Comparison of ENCODE assay signal across 1 fruit fly cellular context in genomic region chrX:16216830-16217517, dm6.
TF ChIP-seq lines count a peak whose summit lies in the region.

No protein-coding gene starts in this region.

TF ChIP-seq in whole organism, embryonic, 481 proteins besides CTCF, POLR2A, EP300 and RAD21 (continued from another document):
- TF ChIP-seq Bdp1 (GFP tag; optimal IDR thresholded peaks at IDR 0.05; lab: Kevin White, UChicago) = no peak
- no peak for TF ChIP-seq CG6813 (GFP tag; optimal IDR thresholded peaks at IDR 0.05; lab: Kevin White, UChicago)
- no peak for TF ChIP-seq CG10267 (tag; optimal IDR thresholded peaks at IDR 0.05; lab: Kevin White, UChicago)
- TF ChIP-seq Deaf1 (tag; optimal IDR thresholded peaks at IDR 0.05; lab: Kevin White, UChicago) = peak; percentile 86
- no peak for TF ChIP-seq CG17568 (GFP tag; optimal IDR thresholded peaks at IDR 0.05; lab: Kevin White, UChicago)
- no peak for TF ChIP-seq lilli (GFP tag; optimal IDR thresholded peaks at IDR 0.05; lab: Kevin White, UChicago)
- TF ChIP-seq Jarid2 (GFP tag; optimal IDR thresholded peaks at IDR 0.05; lab: Kevin White, UChicago) = peak; percentile 64
- TF ChIP-seq HLH54F (GFP tag; optimal IDR thresholded peaks at IDR 0.05; lab: Kevin White, UChicago) = no peak
- TF ChIP-seq CG4730 (GFP tag; IDR thresholded peaks at IDR 0.05; lab: Robert Waterston, UW) = no peak
- 0 out of 4 replicates have a peak, but pooled peaks have one; percentile 55 for TF ChIP-seq chinmo (GFP tag; IDR thresholded peaks at IDR 0.05; lab: Robert Waterston, UW; ENCODE audit: partially characterized antibody)
- peak; percentile 96 for TF ChIP-seq CG31365 (tag; optimal IDR thresholded peaks at IDR 0.05; lab: Kevin White, UChicago)
- 0 out of 3 replicates have a peak, but pooled peaks have one; percentile 4 for TF ChIP-seq CG2199 (GFP tag; IDR thresholded peaks at IDR 0.05; lab: Robert Waterston, UW)
- no peak for TF ChIP-seq slp2 (GFP tag; optimal IDR thresholded peaks at IDR 0.05; lab: Kevin White, UChicago)
- no peak for TF ChIP-seq CG8924 (tag; optimal IDR thresholded peaks at IDR 0.05; lab: Kevin White, UChicago)
- no peak for TF ChIP-seq Max (GFP tag; optimal IDR thresholded peaks at IDR 0.05; lab: Kevin White, UChicago)
- TF ChIP-seq CG12391 (tag; optimal IDR thresholded peaks at IDR 0.05; lab: Kevin White, UChicago) = no peak
- TF ChIP-seq Dip3 (GFP tag; optimal IDR thresholded peaks at IDR 0.05; lab: Kevin White, UChicago) = no peak
- TF ChIP-seq CG17802 (tag; optimal IDR thresholded peaks at IDR 0.05; lab: Kevin White, UChicago) = no peak
- TF ChIP-seq ftz-f1 (GFP tag; optimal IDR thresholded peaks at IDR 0.05; lab: Kevin White, UChicago) = peak; percentile 93
- peak; percentile 68 for TF ChIP-seq crol (GFP tag; IDR thresholded peaks at IDR 0.05; lab: Robert Waterston, UW)
- no peak for TF ChIP-seq nom (GFP tag; optimal IDR thresholded peaks at IDR 0.05; lab: Kevin White, UChicago)
- TF ChIP-seq lola (GFP tag; optimal IDR thresholded peaks at IDR 0.05; lab: Kevin White, UChicago) = peak in 1 of 3 experiments; percentile 39
- peak; percentile 45 for TF ChIP-seq abd-A (tag; optimal IDR thresholded peaks at IDR 0.05; lab: Kevin White, UChicago)
- no peak for TF ChIP-seq lov (optimal IDR thresholded peaks at IDR 0.05; lab: Kevin White, UChicago)
- TF ChIP-seq lov (GFP tag; IDR thresholded peaks at IDR 0.05; lab: Robert Waterston, UW) = no peak
- no peak for TF ChIP-seq Ets97D (GFP tag; optimal IDR thresholded peaks at IDR 0.05; lab: Kevin White, UChicago)
- TF ChIP-seq Dp (GFP tag; optimal IDR thresholded peaks at IDR 0.05; lab: Kevin White, UChicago) = no peak
- no peak for TF ChIP-seq ato (GFP tag; IDR thresholded peaks at IDR 0.05; lab: Robert Waterston, UW; ENCODE audit: partially characterized antibody)
- TF ChIP-seq grn (GFP tag; optimal IDR thresholded peaks at IDR 0.05; lab: Kevin White, UChicago) = no peak
- TF ChIP-seq chif (GFP tag; optimal IDR thresholded peaks at IDR 0.05; lab: Kevin White, UChicago) = no peak
- TF ChIP-seq yki (optimal IDR thresholded peaks at IDR 0.05; lab: Kevin White, UChicago) = peak; percentile 95
- no peak for TF ChIP-seq CG12769 (tag; optimal IDR thresholded peaks at IDR 0.05; lab: Kevin White, UChicago)
- TF ChIP-seq mirr (GFP tag; optimal IDR thresholded peaks at IDR 0.05; lab: Kevin White, UChicago) = no peak
- TF ChIP-seq nmo (GFP tag; optimal IDR thresholded peaks at IDR 0.05; lab: Kevin White, UChicago) = no peak
- no peak for TF ChIP-seq p53 (GFP tag; optimal IDR thresholded peaks at IDR 0.05; lab: Kevin White, UChicago)
- TF ChIP-seq CG13287 (GFP tag; IDR thresholded peaks at IDR 0.05; lab: Robert Waterston, UW; ENCODE audit: partially characterized antibody) = peak; percentile 38; the same call in 1 of the 2 replicates
- TF ChIP-seq cg (GFP tag; optimal IDR thresholded peaks at IDR 0.05; lab: Kevin White, UChicago) = peak; percentile 95
- no peak for TF ChIP-seq CG11696 (GFP tag; IDR thresholded peaks at IDR 0.05; lab: Robert Waterston, UW)
- TF ChIP-seq CG3163 (GFP tag; optimal IDR thresholded peaks at IDR 0.05; lab: Kevin White, UChicago) = peak; percentile 100
- TF ChIP-seq tll (GFP tag; optimal IDR thresholded peaks at IDR 0.05; lab: Kevin White, UChicago) = peak in 1 of 2 experiments; percentile 81
- no peak for TF ChIP-seq sna (GFP tag; IDR thresholded peaks at IDR 0.05; lab: Robert Waterston, UW; ENCODE audit: partially characterized antibody)
- TF ChIP-seq CG17612 (GFP tag; IDR thresholded peaks at IDR 0.05; lab: Robert Waterston, UW) = no peak
- peak; percentile 98 for TF ChIP-seq CG1832 (GFP tag; optimal IDR thresholded peaks at IDR 0.05; lab: Kevin White, UChicago)
- no peak for TF ChIP-seq CG12071 (GFP tag; optimal IDR thresholded peaks at IDR 0.05; lab: Kevin White, UChicago)
- TF ChIP-seq usp (GFP tag; optimal IDR thresholded peaks at IDR 0.05; lab: Kevin White, UChicago) = no peak
- TF ChIP-seq ems (GFP tag; optimal IDR thresholded peaks at IDR 0.05; lab: Kevin White, UChicago) = no peak
- TF ChIP-seq CG18262 (tag; optimal IDR thresholded peaks at IDR 0.05; lab: Kevin White, UChicago) = no peak
- no peak for TF ChIP-seq trh (GFP tag; optimal IDR thresholded peaks at IDR 0.05; lab: Kevin White, UChicago)
- no peak for TF ChIP-seq ATbp (GFP tag; optimal IDR thresholded peaks at IDR 0.05; lab: Kevin White, UChicago)
- TF ChIP-seq seq (GFP tag; IDR thresholded peaks at IDR 0.05; lab: Robert Waterston, UW) = peak; percentile 51; the same call in 1 of the 2 replicates
- TF ChIP-seq prd (optimal IDR thresholded peaks at IDR 0.05; lab: Kevin White, UChicago) = no peak
- TF ChIP-seq prd (GFP tag; IDR thresholded peaks at IDR 0.05; lab: Robert Waterston, UW) = no peak
- TF ChIP-seq CG10431 (GFP tag; optimal IDR thresholded peaks at IDR 0.05; lab: Kevin White, UChicago) = no peak
- peak in 1 of 2 experiments; percentile 28 for TF ChIP-seq Hr78 (GFP tag; optimal IDR thresholded peaks at IDR 0.05; lab: Kevin White, UChicago)
- no peak for TF ChIP-seq Ssrp (tag; optimal IDR thresholded peaks at IDR 0.05; lab: Kevin White, UChicago)
- TF ChIP-seq ranshi (GFP tag; IDR thresholded peaks at IDR 0.05; lab: Robert Waterston, UW) = no peak
- TF ChIP-seq Med (GFP tag; lab: Kevin White, UChicago) = peak; percentile 79
- TF ChIP-seq fd64A (GFP tag; optimal IDR thresholded peaks at IDR 0.05; lab: Kevin White, UChicago) = no peak
- no peak for TF ChIP-seq CG1603 (tag; optimal IDR thresholded peaks at IDR 0.05; lab: Kevin White, UChicago)
- no peak for TF ChIP-seq Ets65A (GFP tag; lab: Kevin White, UChicago)
- peak; percentile 11 for TF ChIP-seq HmgD (GFP tag; optimal IDR thresholded peaks at IDR 0.05; lab: Kevin White, UChicago)
- TF ChIP-seq bab2 (GFP tag; optimal IDR thresholded peaks at IDR 0.05; lab: Kevin White, UChicago) = no peak
